Fruit fly (Drosophila melanogaster) whole organism, embryonic: Measurements from ENCODE around the gene CG42633.

Experiments used
- Abd-B ChIP-seq: fragments of 200-800 bp; sonication (Bioruptor generic); optimal IDR thresholded peaks from 2 replicates; lab custom pipeline; 2018; ENCODE audit warnings: missing biosample characterization, mild to moderate bottlenecking, missing genetic modification characterization, moderate library complexity
- Asciz ChIP-seq: fragments of 200-800 bp; sonication (Bioruptor generic); optimal IDR thresholded peaks from 2 replicates; lab custom pipeline; 2017; ENCODE audit warnings: missing biosample characterization, mild to moderate bottlenecking, missing genetic modification characterization, missing genetic modification reagents
- Atf3 ChIP-seq: fragments of 200-800 bp; sonication (Bioruptor generic); optimal IDR thresholded peaks from 3 replicates; lab custom pipeline; 2016; ENCODE audit warnings: missing biosample characterization, missing genetic modification characterization
- Bteb2 ChIP-seq: fragments of 200-800 bp; sonication (Bioruptor generic); optimal IDR thresholded peaks from 2 replicates; lab custom pipeline; 2016; ENCODE audit warnings: missing biosample characterization, missing genetic modification characterization
- CG10565 ChIP-seq: fragments of 200-800 bp; sonication (Bioruptor generic); optimal IDR thresholded peaks from 3 replicates; lab custom pipeline; 2016; ENCODE audit warnings: missing biosample characterization, mild to moderate bottlenecking, missing genetic modification characterization
- CG10654 ChIP-seq: fragments of 200-800 bp; sonication (Bioruptor generic); optimal IDR thresholded peaks from 2 replicates; lab custom pipeline; 2016; ENCODE audit warnings: missing biosample characterization, missing genetic modification characterization
- CG12104 ChIP-seq: fragments of 200-800 bp; sonication (Bioruptor generic); optimal IDR thresholded peaks from 3 replicates; lab custom pipeline; 2016; ENCODE audit warnings: missing biosample characterization, missing genetic modification characterization
- CG12155 ChIP-seq: fragments of 200-800 bp; sonication (Bioruptor generic); optimal IDR thresholded peaks from 3 replicates; lab custom pipeline; 2016; ENCODE audit warnings: missing biosample characterization, missing genetic modification characterization
- CG13424 ChIP-seq: fragments of 200-800 bp; sonication (Bioruptor generic); optimal IDR thresholded peaks from 2 replicates; lab custom pipeline; 2019; ENCODE audit warnings: missing biosample characterization, mild to moderate bottlenecking, missing genetic modification characterization, moderate library complexity
- CG14710 ChIP-seq: fragments of 200-800 bp; sonication (Bioruptor generic); optimal IDR thresholded peaks from 3 replicates; lab custom pipeline; 2019; ENCODE audit warnings: missing biosample characterization, mild to moderate bottlenecking, missing genetic modification characterization, moderate library complexity
- CG14860 ChIP-seq: fragments of 200-800 bp; sonication (Bioruptor generic); IDR thresholded peaks from 3 replicates; pipeline ENCODE4 v1.3.6; 2022; ENCODE audit warnings: missing biosample characterization, missing genetic modification characterization; ENCODE audit not compliant: partially characterized antibody
- CG15601 ChIP-seq: fragments of 200-800 bp; sonication (Bioruptor generic); optimal IDR thresholded peaks from 3 replicates; lab custom pipeline; 2019; ENCODE audit warnings: missing biosample characterization, mild to moderate bottlenecking, missing genetic modification characterization, moderate library complexity
- CG18619 ChIP-seq: fragments of 200-800 bp; sonication (Bioruptor generic); optimal IDR thresholded peaks from 3 replicates; lab custom pipeline; 2017; ENCODE audit warnings: missing biosample characterization, mild to moderate bottlenecking, missing genetic modification characterization
- CG32767 ChIP-seq: fragments of 200-800 bp; sonication (Bioruptor generic); IDR thresholded peaks from 2 replicates; pipeline ENCODE4 v1.3.6; 2022; ENCODE audit warnings: missing biosample characterization, missing genetic modification characterization
- CG33213 ChIP-seq: fragments of 200-800 bp; sonication (Bioruptor generic); optimal IDR thresholded peaks from 3 replicates; lab custom pipeline; 2016; ENCODE audit warnings: missing biosample characterization, missing genetic modification characterization
- CG3407 ChIP-seq: fragments of 200-800 bp; sonication (Bioruptor generic); optimal IDR thresholded peaks from 2 replicates; lab custom pipeline; 2018; ENCODE audit warnings: missing biosample characterization, mild to moderate bottlenecking, missing genetic modification characterization
- CG4617 ChIP-seq: fragments of 200-800 bp; sonication (Bioruptor generic); optimal IDR thresholded peaks from 3 replicates; lab custom pipeline; 2016; ENCODE audit warnings: missing biosample characterization, missing genetic modification characterization, borderline replicate concordance
- CG7372 ChIP-seq: fragments of 200-800 bp; sonication (Bioruptor generic); IDR thresholded peaks from 2 replicates; pipeline ENCODE4 v1.3.6; 2022; ENCODE audit warnings: missing biosample characterization, missing genetic modification characterization
- CG7839 ChIP-seq: fragments of 200-800 bp; sonication (Bioruptor generic); optimal IDR thresholded peaks from 3 replicates; lab custom pipeline; 2018; ENCODE audit warnings: missing biosample characterization, mild to moderate bottlenecking, missing genetic modification characterization, moderate library complexity
- CG8290 ChIP-seq, 3 experiments: fragments of 200-800 bp; sonication (Bioruptor generic); optimal IDR thresholded peaks; 2 replicates each; lab custom pipeline; 2016 to 2019; ENCODE audit warnings: missing biosample characterization in 3 of 3, missing genetic modification characterization in 3 of 3, mild to moderate bottlenecking in 2 of 3, moderate library complexity in 1 of 3
- CG9437 ChIP-seq: fragments of 200-800 bp; sonication (Bioruptor generic); optimal IDR thresholded peaks from 2 replicates; lab custom pipeline; 2018; ENCODE audit warnings: missing biosample characterization, mild to moderate bottlenecking, missing genetic modification characterization
- CoRest ChIP-seq: fragments of 200-800 bp; sonication (Bioruptor generic); optimal IDR thresholded peaks from 3 replicates; lab custom pipeline; 2018; ENCODE audit warnings: missing biosample characterization, mild to moderate bottlenecking, missing genetic modification characterization, moderate library complexity
- Dbx ChIP-seq: fragments of 200-800 bp; sonication (Bioruptor generic); IDR thresholded peaks from 3 replicates; pipeline ENCODE4 v1.3.6; 2022; ENCODE audit warnings: missing biosample characterization, missing genetic modification characterization
- E2f2 ChIP-seq: fragments of 200-800 bp; sonication (Bioruptor generic); IDR thresholded peaks from 2 replicates; pipeline ENCODE4 v1.3.6; 2022; ENCODE audit warnings: missing biosample characterization, missing genetic modification characterization
- Gug ChIP-seq: fragments of 200-800 bp; sonication (Bioruptor generic); IDR thresholded peaks from 4 replicates; pipeline ENCODE4 v1.3.6; 2022; ENCODE audit warnings: missing biosample characterization, missing genetic modification characterization
- Lhr ChIP-seq: fragments of 200-800 bp; sonication (Bioruptor generic); optimal IDR thresholded peaks from 3 replicates; lab custom pipeline; 2017; ENCODE audit warnings: mild to moderate bottlenecking, missing biosample characterization, missing genetic modification reagents, missing genetic modification characterization
- Pdp1 ChIP-seq, 2 experiments: fragments of 200-800 bp; sonication (Bioruptor generic); optimal IDR thresholded peaks; 3 replicates each; lab custom pipeline; 2016; ENCODE audit warnings: missing biosample characterization in 2 of 2, missing genetic modification characterization in 2 of 2, mild to moderate bottlenecking in 1 of 2, moderate library complexity in 1 of 2
- Side ChIP-seq: fragments of 200-800 bp; sonication (Bioruptor generic); optimal IDR thresholded peaks from 2 replicates; lab custom pipeline; 2016; ENCODE audit warnings: missing biosample characterization, missing genetic modification characterization
- Sox102F ChIP-seq: fragments of 200-800 bp; sonication (Bioruptor generic); optimal IDR thresholded peaks from 2 replicates; lab custom pipeline; 2018; ENCODE audit warnings: missing biosample characterization, mild to moderate bottlenecking, missing genetic modification characterization, moderate library complexity
- aop ChIP-seq: fragments of 200-800 bp; sonication (Bioruptor generic); IDR thresholded peaks from 2 replicates; pipeline ENCODE4 v1.3.6; 2022; ENCODE audit warnings: missing biosample characterization, missing genetic modification characterization
- ara ChIP-seq: fragments of 200-800 bp; sonication (Bioruptor generic); IDR thresholded peaks from 2 replicates; pipeline ENCODE4 v1.3.6; 2022; ENCODE audit warnings: missing biosample characterization, missing genetic modification characterization
- bowl ChIP-seq: fragments of 200-800 bp; sonication (Bioruptor generic); IDR thresholded peaks from 2 replicates; pipeline ENCODE4 v1.3.6; 2022; ENCODE audit warnings: missing biosample characterization, missing genetic modification characterization
- br ChIP-seq: fragments of >200 bp; optimal IDR thresholded peaks from 2 replicates; lab custom pipeline; 2017
- dysf ChIP-seq: fragments of 200-800 bp; sonication (Bioruptor generic); IDR thresholded peaks from 3 replicates; pipeline ENCODE4 v1.3.6; 2022; ENCODE audit warnings: missing biosample characterization, missing genetic modification characterization
- esg ChIP-seq: fragments of 200-800 bp; sonication (Bioruptor generic); conservative IDR thresholded peaks from 2 replicates; pipeline ENCODE4 v1.3.6; 2022; ENCODE audit warnings: missing biosample characterization, missing genetic modification characterization
- fd102C ChIP-seq: fragments of 200-800 bp; sonication (Bioruptor generic); optimal IDR thresholded peaks from 2 replicates; lab custom pipeline; 2018; ENCODE audit warnings: missing biosample characterization, mild to moderate bottlenecking, missing genetic modification characterization, moderate library complexity
- ftz-f1 ChIP-seq: fragments of 200-800 bp; sonication (Bioruptor generic); optimal IDR thresholded peaks from 2 replicates; lab custom pipeline; 2016; ENCODE audit warnings: missing biosample characterization, missing genetic modification characterization
- h ChIP-seq: fragments of >200 bp; optimal IDR thresholded peaks from 2 replicates; lab custom pipeline; 2017
- her ChIP-seq: fragments of 200-800 bp; sonication (Bioruptor generic); optimal IDR thresholded peaks from 2 replicates; lab custom pipeline; 2016; ENCODE audit warnings: missing biosample characterization, missing genetic modification characterization
- lola ChIP-seq, 3 experiments: fragments of >200 bp in 2 of 3; fragments of 200-800 bp in 1 of 3; sonication (Bioruptor generic) in 1 of 3; optimal IDR thresholded peaks; 2 replicates each; lab custom pipeline; 2017 to 2019; ENCODE audit warnings: missing biosample characterization in 3 of 3, missing genetic modification characterization in 3 of 3, mild to moderate bottlenecking in 1 of 3, moderate library complexity in 1 of 3
- lov ChIP-seq, 2 experiments: fragments of 200-800 bp in 1 of 2; fragments of >200 bp in 1 of 2; sonication (Bioruptor generic) in 1 of 2; IDR thresholded peaks in 1 of 2; optimal IDR thresholded peaks in 1 of 2; 2 replicates in 1 of 2; 3 replicates in 1 of 2; pipeline versions ENCODE4 v1.3.6 to Lab custom; 2017 to 2022; ENCODE audit warnings: missing biosample characterization in 1 of 2, missing genetic modification characterization in 1 of 2
- mam ChIP-seq: fragments of 200-800 bp; sonication (Bioruptor generic); optimal IDR thresholded peaks from 3 replicates; lab custom pipeline; 2016; ENCODE audit warnings: missing biosample characterization, missing genetic modification characterization
- nom ChIP-seq: fragments of 200-800 bp; sonication (Bioruptor generic); optimal IDR thresholded peaks from 2 replicates; lab custom pipeline; 2017; ENCODE audit warnings: missing biosample characterization, missing genetic modification characterization, mild to moderate bottlenecking, moderate library complexity, missing genetic modification reagents
- pan ChIP-seq, 4 experiments: fragments of >200 bp in 3 of 4; fragments of 200-800 bp in 1 of 4; sonication (Bioruptor generic) in 1 of 4; optimal IDR thresholded peaks in 3 of 4; IDR thresholded peaks in 1 of 4; 2 replicates each; pipeline versions ENCODE4 v1.3.6 to Lab custom; 2017 to 2022; ENCODE audit warnings: missing biosample characterization in 2 of 4, missing genetic modification characterization in 2 of 4, mixed read lengths in 1 of 4
- pb ChIP-seq: fragments of 200-800 bp; sonication (Bioruptor generic); optimal IDR thresholded peaks from 3 replicates; lab custom pipeline; 2016; ENCODE audit warnings: missing biosample characterization, missing genetic modification characterization
- sd ChIP-seq: fragments of 200-800 bp; sonication (Bioruptor generic); optimal IDR thresholded peaks from 3 replicates; lab custom pipeline; 2018; ENCODE audit warnings: missing biosample characterization, mild to moderate bottlenecking, missing genetic modification characterization, moderate library complexity
- sens ChIP-seq: fragments of 200-800 bp; sonication (Bioruptor generic); peaks from one replicate; lab custom pipeline; 2016; ENCODE audit warnings: missing biosample characterization, missing genetic modification characterization
- shn ChIP-seq: fragments of 200-800 bp; sonication (Bioruptor generic); optimal IDR thresholded peaks from 3 replicates; lab custom pipeline; 2016; ENCODE audit warnings: missing biosample characterization, missing genetic modification characterization
- trem ChIP-seq: fragments of 200-800 bp; optimal IDR thresholded peaks from 3 replicates; lab custom pipeline; 2019; ENCODE audit warnings: missing biosample characterization, mild to moderate bottlenecking, missing genetic modification characterization, moderate library complexity
- usp ChIP-seq: fragments of >200 bp; optimal IDR thresholded peaks from 2 replicates; lab custom pipeline; 2017; ENCODE audit warnings: missing biosample characterization, missing genetic modification characterization

Gene CG42633

DNA sequence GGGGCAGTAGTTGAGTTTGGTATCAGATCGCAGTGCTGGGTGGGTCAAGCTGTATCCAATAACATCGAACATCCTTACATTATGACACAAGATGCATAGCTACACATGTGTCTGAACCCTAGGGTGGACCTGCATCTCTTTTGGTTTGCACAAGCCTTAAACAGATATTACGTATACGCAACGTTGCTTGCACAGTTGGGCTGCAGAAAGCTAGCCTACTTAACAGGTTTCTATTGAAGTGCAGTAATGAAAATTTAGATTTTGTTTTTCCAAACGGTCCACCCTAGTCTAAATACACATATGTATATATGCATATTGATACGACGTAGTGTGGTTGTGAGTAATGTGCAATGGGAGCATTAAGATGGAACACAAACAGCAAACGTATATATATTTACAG is 6.8 kb downstream of the CG42633 start (continued):
- TF ChIP-seq CG18619 (GFP tag; lab: Kevin White, UChicago) = no peak
- no peak for TF ChIP-seq Side
- TF ChIP-seq lov (optimal IDR thresholded peaks at IDR 0.05; lab: Kevin White, UChicago) = no peak
- TF ChIP-seq lov (GFP tag; IDR thresholded peaks at IDR 0.05; lab: Robert Waterston, UW) = no peak
- no peak for TF ChIP-seq Pdp1 (GFP tag; optimal IDR thresholded peaks at IDR 0.05; lab: Kevin White, UChicago)
- TF ChIP-seq h (lab: Kevin White, UChicago) = no peak
- no peak for TF ChIP-seq Lhr
- TF ChIP-seq bowl = no peak
- no peak for TF ChIP-seq lola (GFP tag; optimal IDR thresholded peaks at IDR 0.05; lab: Kevin White, UChicago)
- no peak for TF ChIP-seq Sox102F
- no peak for TF ChIP-seq Atf3 (GFP tag; lab: Kevin White, UChicago)
- no peak for TF ChIP-seq CG32767 (GFP tag; lab: Robert Waterston, UW)
- no peak for TF ChIP-seq mam (GFP tag; lab: Kevin White, UChicago)
- no peak for TF ChIP-seq CG8290 (GFP tag; optimal IDR thresholded peaks at IDR 0.05; lab: Kevin White, UChicago)
- TF ChIP-seq CG8290 (tag; optimal IDR thresholded peaks at IDR 0.05; lab: Kevin White, UChicago) = peak in 1 of 2 experiments; percentile 14
- no peak for TF ChIP-seq nom (GFP tag; lab: Kevin White, UChicago)
- TF ChIP-seq pan (optimal IDR thresholded peaks at IDR 0.05; lab: Kevin White, UChicago) = no peak
- TF ChIP-seq pan (GFP tag; optimal IDR thresholded peaks at IDR 0.05 in 1 of 2, IDR thresholded peaks at IDR 0.05 in 1 of 2) = peak in 1 of 2 experiments; percentile 16
- TF ChIP-seq aop (GFP tag; lab: Robert Waterston, UW) = 0 out of 2 replicates have a peak, but pooled peaks have one; percentile 8
- no peak for TF ChIP-seq shn (GFP tag; lab: Kevin White, UChicago)
- TF ChIP-seq CG33213 (GFP tag; lab: Kevin White, UChicago) = no peak
- TF ChIP-seq CG9437 (GFP tag; lab: Kevin White, UChicago) = no peak
- TF ChIP-seq CG12155 (GFP tag; lab: Kevin White, UChicago) = no peak
- TF ChIP-seq CG15601 (tag; lab: Kevin White, UChicago) = no peak
- no peak for TF ChIP-seq br (lab: Kevin White, UChicago)
- TF ChIP-seq CG13424 = peak; percentile 1
- peak; percentile 41; the same call in 1 of the 3 replicates for TF ChIP-seq dysf (GFP tag; lab: Robert Waterston, UW)
- no peak for TF ChIP-seq CG10565 (GFP tag; lab: Kevin White, UChicago)
- no peak for TF ChIP-seq pb
- no peak for TF ChIP-seq Abd-B
- TF ChIP-seq Bteb2 = no peak
- TF ChIP-seq CG14860 (GFP tag; lab: Robert Waterston, UW) = no peak
- no peak for TF ChIP-seq Asciz (GFP tag; lab: Kevin White, UChicago)
- TF ChIP-seq ara (GFP tag; lab: Robert Waterston, UW) = 0 out of 2 replicates have a peak, but pooled peaks have one; percentile 42
- TF ChIP-seq CG7839 (tag; lab: Kevin White, UChicago) = no peak
- no peak for TF ChIP-seq CG10654 (GFP tag; lab: Kevin White, UChicago)
- TF ChIP-seq CG7372 (GFP tag; lab: Robert Waterston, UW) = peak; percentile 35; the same call in 1 of the 2 replicates
- no peak for TF ChIP-seq fd102C
- no peak for TF ChIP-seq CG4617 (GFP tag; lab: Kevin White, UChicago)
- no peak for TF ChIP-seq CG12104 (GFP tag; lab: Kevin White, UChicago)
- TF ChIP-seq Gug (GFP tag; lab: Robert Waterston, UW) = no peak
- TF ChIP-seq usp (GFP tag; lab: Kevin White, UChicago) = no peak
- no peak for TF ChIP-seq CG14710
- no peak for TF ChIP-seq her
- peak; percentile 57 for TF ChIP-seq sens (GFP tag; lab: Kevin White, UChicago)
- TF ChIP-seq CG3407 (GFP tag; lab: Kevin White, UChicago) = no peak
- TF ChIP-seq trem (tag; lab: Kevin White, UChicago) = no peak
- TF ChIP-seq E2f2 (GFP tag; lab: Robert Waterston, UW) = no peak
- TF ChIP-seq Dbx (GFP tag; lab: Robert Waterston, UW) = no peak
- no peak for TF ChIP-seq esg (GFP tag; lab: Robert Waterston, UW)
- TF ChIP-seq ftz-f1 (GFP tag; lab: Kevin White, UChicago) = no peak
- TF ChIP-seq sd = no peak
- no peak for TF ChIP-seq CoRest
